Fruit fly (Drosophila melanogaster) whole organism, prepupa: Measurements from ENCODE around the gene CG8300.
A peak's percentile ranks its signal among the peaks of the same experiment; 100 is the strongest.

ENCODE experiments used
- Blimp-1 ChIP-seq: fragments of 200-800 bp; sonication (Bioruptor generic); optimal IDR thresholded peaks from 3 replicates; lab custom pipeline; 2017; ENCODE audit warnings: missing biosample characterization, missing genetic modification characterization, mild to moderate bottlenecking, moderate library complexity, missing genetic modification reagents
- CG10631 ChIP-seq: fragments of 200-800 bp; sonication (Bioruptor generic); optimal IDR thresholded peaks from 2 replicates; lab custom pipeline; 2016; ENCODE audit warnings: missing biosample characterization, missing genetic modification characterization
- CG11294 ChIP-seq: fragments of 200-800 bp; sonication (Bioruptor generic); IDR thresholded peaks from 2 replicates; pipeline ENCODE4 v1.3.6; 2022; ENCODE audit warnings: missing biosample characterization, missing genetic modification characterization
- CG11902 ChIP-seq: fragments of 200-800 bp; sonication (Bioruptor generic); optimal IDR thresholded peaks from 3 replicates; lab custom pipeline; 2016; ENCODE audit warnings: missing biosample characterization, missing genetic modification characterization
- CG15336 ChIP-seq: fragments of 200-800 bp; sonication (Bioruptor generic); IDR thresholded peaks from 2 replicates; pipeline ENCODE4 v1.3.6; 2022; ENCODE audit warnings: missing biosample characterization, missing genetic modification characterization
- CG1621 ChIP-seq: fragments of 200-800 bp; sonication (Bioruptor generic); optimal IDR thresholded peaks from 3 replicates; lab custom pipeline; 2018; ENCODE audit warnings: missing biosample characterization, mild to moderate bottlenecking, missing genetic modification characterization
- CG3032 ChIP-seq: fragments of 200-800 bp; optimal IDR thresholded peaks from 2 replicates; lab custom pipeline; 2019; ENCODE audit warnings: missing biosample characterization, mild to moderate bottlenecking, missing genetic modification characterization, moderate library complexity
- CG31627 ChIP-seq: fragments of 200-800 bp; sonication (Bioruptor generic); optimal IDR thresholded peaks from 3 replicates; lab custom pipeline; 2016; ENCODE audit warnings: missing biosample characterization, missing genetic modification characterization
- CG32006 ChIP-seq: fragments of 200-800 bp; sonication (Bioruptor generic); optimal IDR thresholded peaks from 3 replicates; lab custom pipeline; 2017; ENCODE audit warnings: missing biosample characterization, mild to moderate bottlenecking, missing genetic modification characterization
- CG4318 ChIP-seq: fragments of 200-800 bp; sonication (Bioruptor generic); optimal IDR thresholded peaks from 3 replicates; lab custom pipeline; 2017; ENCODE audit warnings: missing biosample characterization, mild to moderate bottlenecking, missing genetic modification characterization
- CG6163 ChIP-seq: fragments of 200-800 bp; sonication (Bioruptor generic); IDR thresholded peaks from 3 replicates; pipeline ENCODE4 v1.3.6; 2022; ENCODE audit warnings: missing biosample characterization, missing genetic modification characterization
- CG6276 ChIP-seq: fragments of 200-800 bp; sonication (Bioruptor generic); optimal IDR thresholded peaks from 2 replicates; lab custom pipeline; 2017; ENCODE audit warnings: missing biosample characterization, mild to moderate bottlenecking, missing genetic modification characterization
- CG6792 ChIP-seq: fragments of 200-800 bp; sonication (Bioruptor generic); optimal IDR thresholded peaks from 3 replicates; lab custom pipeline; 2016; ENCODE audit warnings: missing biosample characterization, missing genetic modification characterization
- CG6808 ChIP-seq: fragments of 200-800 bp; sonication (Bioruptor generic); optimal IDR thresholded peaks from 3 replicates; lab custom pipeline; 2017; ENCODE audit warnings: missing biosample characterization, missing genetic modification characterization, mild to moderate bottlenecking, moderate library complexity, missing genetic modification reagents
- CG6854 ChIP-seq: fragments of 200-800 bp; sonication (Bioruptor generic); optimal IDR thresholded peaks from 2 replicates; lab custom pipeline; 2017; ENCODE audit warnings: missing biosample characterization, mild to moderate bottlenecking, missing genetic modification characterization
- CG7368 ChIP-seq: fragments of 200-800 bp; sonication (Bioruptor generic); optimal IDR thresholded peaks from 3 replicates; lab custom pipeline; 2016; ENCODE audit warnings: missing biosample characterization, missing genetic modification characterization
- CG8119 ChIP-seq: fragments of 200-800 bp; sonication (Bioruptor generic); IDR thresholded peaks from 3 replicates; pipeline ENCODE4 v1.3.6; 2022; ENCODE audit warnings: missing biosample characterization, missing genetic modification characterization
- CG9139 ChIP-seq: fragments of 200-800 bp; sonication (Bioruptor generic); optimal IDR thresholded peaks from 3 replicates; lab custom pipeline; 2017; ENCODE audit warnings: missing biosample characterization, mild to moderate bottlenecking, missing genetic modification characterization
- Eip75B ChIP-seq: fragments of 200-800 bp; sonication (Bioruptor generic); optimal IDR thresholded peaks from 3 replicates; lab custom pipeline; 2016; ENCODE audit warnings: missing biosample characterization, missing genetic modification characterization
- Eip78C ChIP-seq: fragments of 200-800 bp; sonication (Bioruptor generic); peaks from one replicate; lab custom pipeline; 2016; ENCODE audit warnings: missing biosample characterization, missing genetic modification characterization
- Eip93F ChIP-seq: fragments of 200-800 bp; sonication (Bioruptor generic); optimal IDR thresholded peaks from 2 replicates; lab custom pipeline; 2016; ENCODE audit warnings: missing biosample characterization, mild to moderate bottlenecking, missing genetic modification characterization
- Ets21C ChIP-seq: fragments of 200-800 bp; sonication (Bioruptor generic); optimal IDR thresholded peaks from 3 replicates; lab custom pipeline; 2016; ENCODE audit warnings: missing biosample characterization, missing genetic modification characterization
- Hr38 ChIP-seq: sonication (Bioruptor generic); optimal IDR thresholded peaks from 2 replicates; lab custom pipeline; 2016; ENCODE audit warnings: missing biosample characterization, missing genetic modification characterization
- Hr39 ChIP-seq: fragments of 200-800 bp; sonication (Bioruptor generic); optimal IDR thresholded peaks from 2 replicates; lab custom pipeline; 2016; ENCODE audit warnings: missing biosample characterization, missing genetic modification characterization
- Hr4 ChIP-seq: fragments of 200-800 bp; sonication (Bioruptor generic); optimal IDR thresholded peaks from 3 replicates; lab custom pipeline; 2016; ENCODE audit warnings: missing biosample characterization, missing genetic modification characterization
- OdsH ChIP-seq: fragments of 200-800 bp; sonication (Bioruptor generic); optimal IDR thresholded peaks from 3 replicates; lab custom pipeline; 2016; ENCODE audit warnings: missing biosample characterization, missing genetic modification characterization
- Sox102F ChIP-seq: fragments of 200-800 bp; sonication (Bioruptor generic); optimal IDR thresholded peaks from 2 replicates; lab custom pipeline; 2016; ENCODE audit warnings: missing biosample characterization, mild to moderate bottlenecking, missing genetic modification characterization
- Sox14 ChIP-seq: fragments of 200-800 bp; sonication (Bioruptor generic); optimal IDR thresholded peaks from 3 replicates; lab custom pipeline; 2016; ENCODE audit warnings: missing biosample characterization, missing genetic modification characterization
- Sox15 ChIP-seq: fragments of 200-800 bp; sonication (Bioruptor generic); optimal IDR thresholded peaks from 3 replicates; lab custom pipeline; 2016; ENCODE audit warnings: missing biosample characterization, missing genetic modification characterization
- achi ChIP-seq: fragments of 200-800 bp; sonication (Bioruptor generic); optimal IDR thresholded peaks from 3 replicates; lab custom pipeline; 2016; ENCODE audit warnings: missing biosample characterization, missing genetic modification characterization
- acj6 ChIP-seq: fragments of 200-800 bp; sonication (Bioruptor generic); optimal IDR thresholded peaks from 3 replicates; lab custom pipeline; 2016; ENCODE audit warnings: missing biosample characterization, missing genetic modification characterization
- cyc ChIP-seq: fragments of 200-800 bp; sonication (Bioruptor generic); optimal IDR thresholded peaks from 3 replicates; lab custom pipeline; 2016; ENCODE audit warnings: missing biosample characterization, missing genetic modification characterization
- dac ChIP-seq: fragments of 200-800 bp; sonication (Bioruptor generic); optimal IDR thresholded peaks from 2 replicates; lab custom pipeline; 2017; ENCODE audit warnings: missing biosample characterization, mild to moderate bottlenecking, missing genetic modification characterization
- dsx ChIP-seq: fragments of 200-800 bp; optimal IDR thresholded peaks from 3 replicates; lab custom pipeline; 2019; ENCODE audit warnings: missing biosample characterization, mild to moderate bottlenecking, missing genetic modification characterization, moderate library complexity; ENCODE audit not compliant: poor library complexity, severe bottlenecking
- eg ChIP-seq: fragments of 200-800 bp; sonication (Bioruptor generic); IDR thresholded peaks from 3 replicates; pipeline ENCODE4 v1.3.6; 2022; ENCODE audit warnings: missing biosample characterization, missing genetic modification characterization
- esn ChIP-seq: fragments of 200-800 bp; sonication (Bioruptor generic); optimal IDR thresholded peaks from 2 replicates; lab custom pipeline; 2016; ENCODE audit warnings: missing biosample characterization, mild to moderate bottlenecking, missing genetic modification characterization, moderate library complexity
- fd85E ChIP-seq: fragments of 200-800 bp; sonication (Bioruptor generic); optimal IDR thresholded peaks from 3 replicates; lab custom pipeline; 2016; ENCODE audit warnings: missing biosample characterization, missing genetic modification characterization
- fkh ChIP-seq: fragments of 200-800 bp; sonication (Bioruptor generic); optimal IDR thresholded peaks from 3 replicates; lab custom pipeline; 2017; ENCODE audit warnings: missing biosample characterization, mild to moderate bottlenecking, missing genetic modification characterization, moderate library complexity
- lz ChIP-seq: fragments of 200-800 bp; sonication (Bioruptor generic); optimal IDR thresholded peaks from 3 replicates; lab custom pipeline; 2016; ENCODE audit warnings: missing biosample characterization, missing genetic modification characterization
- net ChIP-seq: fragments of 200-800 bp; sonication (Bioruptor generic); optimal IDR thresholded peaks from 3 replicates; lab custom pipeline; 2016; ENCODE audit warnings: missing biosample characterization, missing genetic modification characterization
- spab ChIP-seq: fragments of 200-800 bp; sonication (Bioruptor generic); optimal IDR thresholded peaks from 2 replicates; lab custom pipeline; 2017; ENCODE audit warnings: missing biosample characterization, mild to moderate bottlenecking, missing genetic modification characterization, missing genetic modification reagents
- ss ChIP-seq, 2 experiments: fragments of 200-800 bp; sonication (Bioruptor generic); optimal IDR thresholded peaks; 2 replicates in 1 of 2; 3 replicates in 1 of 2; lab custom pipeline; 2017 to 2018; ENCODE audit warnings: mild to moderate bottlenecking in 2 of 2, missing biosample characterization in 2 of 2, missing genetic modification characterization in 2 of 2, moderate library complexity in 1 of 2
- svp ChIP-seq: fragments of 200-800 bp; sonication (Bioruptor generic); peaks from one replicate; lab custom pipeline; 2016; ENCODE audit warnings: missing biosample characterization, missing genetic modification characterization
- topi ChIP-seq: fragments of 200-800 bp; sonication (Bioruptor generic); optimal IDR thresholded peaks from 3 replicates; lab custom pipeline; 2016; ENCODE audit warnings: missing biosample characterization, missing genetic modification characterization

The CG8300 gene

DNA sequence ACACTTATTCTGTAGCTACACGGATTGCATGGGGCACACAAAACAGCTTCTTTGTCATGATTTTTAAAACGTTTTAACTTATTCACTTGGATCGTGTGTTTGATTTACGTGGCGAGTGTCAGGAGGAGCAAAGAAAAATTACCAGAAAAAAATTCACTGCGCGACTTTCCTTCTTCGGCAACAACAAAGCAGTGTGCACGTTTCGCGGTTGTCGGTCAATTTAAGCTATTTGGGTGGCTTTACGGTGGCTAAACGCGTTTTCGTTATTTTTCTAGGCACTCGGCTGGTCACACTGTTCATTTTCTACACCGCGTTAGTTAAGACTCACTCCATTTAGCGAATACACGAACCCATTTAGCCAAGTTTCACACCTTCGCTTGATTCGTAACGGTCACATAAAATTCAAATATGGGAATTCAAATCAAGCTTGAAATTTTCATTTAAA, 6.8 kb upstream of the CG8300 start, which contains the start of gene Sxl (continued):
- TF ChIP-seq spab (GFP tag; lab: Kevin White, UChicago) = no peak
- no peak for TF ChIP-seq CG10631 (GFP tag; lab: Kevin White, UChicago)
- TF ChIP-seq Blimp-1 (GFP tag; lab: Kevin White, UChicago) = no peak
- peak; percentile 16 for TF ChIP-seq esn (GFP tag; lab: Kevin White, UChicago)
- no peak for TF ChIP-seq CG32006 (GFP tag; lab: Kevin White, UChicago)
- TF ChIP-seq CG6792 (GFP tag; lab: Kevin White, UChicago) = no peak
- no peak for TF ChIP-seq lz (GFP tag; lab: Kevin White, UChicago)
- peak; percentile 49 for TF ChIP-seq Sox14 (GFP tag; lab: Kevin White, UChicago)

- TF ChIP-seq CG15336 (GFP tag; lab: Robert Waterston, UW) (no peak), CG6163 (GFP tag; lab: Robert Waterston, UW) (0 out of 3 replicates have a peak, but pooled peaks have one; percentile 15), dsx (no peak), CG6854 (GFP tag; lab: Kevin White, UChicago) (no peak), svp (GFP tag; lab: Kevin White, UChicago) (peak; percentile 48), CG3032 (tag; lab: Kevin White, UChicago) (no peak), fkh (no peak), CG6276 (GFP tag; lab: Kevin White, UChicago) (peak; percentile 16), ss (GFP tag; optimal IDR thresholded peaks at IDR 0.05; lab: Kevin White, UChicago) (peak; percentile 78 to 84), CG11902 (GFP tag; lab: Kevin White, UChicago) (no peak), CG8119 (GFP tag; lab: Robert Waterston, UW) (peak; percentile 17; the same call in 1 of the 3 replicates), CG6808 (GFP tag; lab: Kevin White, UChicago) (peak; percentile 59), CG7368 (GFP tag; lab: Kevin White, UChicago) (no peak), Eip78C (GFP tag; lab: Kevin White, UChicago) (peak; percentile 55)
These were observed 4.0 kb upstream of the CG8300 start for dm6 chrX:7100689-7101088.

DNA sequence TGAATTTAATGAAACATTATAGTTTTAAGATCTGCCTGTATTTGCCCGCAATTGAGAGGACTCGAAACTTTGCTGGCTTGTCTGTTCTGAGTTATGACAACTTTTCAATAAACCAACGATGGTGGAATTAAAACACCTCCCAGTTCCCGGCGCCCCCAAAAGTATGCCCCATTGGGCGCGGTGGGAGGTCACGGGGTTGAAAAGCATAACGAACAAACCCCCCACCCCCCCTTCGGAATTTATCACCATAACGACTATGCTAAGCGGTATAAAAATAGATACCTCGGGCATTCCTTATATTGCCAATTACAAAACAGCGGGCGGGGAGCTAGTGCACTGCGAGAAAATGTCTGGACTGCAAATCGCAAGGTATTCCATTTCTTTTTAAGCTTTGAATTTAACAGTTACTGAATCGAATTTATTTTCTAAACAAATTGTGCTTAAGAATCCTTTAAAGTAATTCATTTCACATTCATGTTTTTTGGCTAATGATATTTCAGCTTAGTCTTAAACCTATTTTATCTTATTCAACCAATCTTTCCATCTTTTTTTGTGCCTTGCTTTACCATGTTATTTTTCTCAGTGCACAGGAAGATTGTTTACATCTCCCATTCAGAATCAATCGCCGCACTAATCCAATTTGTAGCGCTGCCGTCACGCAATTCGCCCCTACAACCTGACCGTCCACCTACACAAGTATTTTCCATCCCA, 3.2 kb upstream of the CG8300 start:
- TF ChIP-seq Eip78C (GFP tag; lab: Kevin White, UChicago) = peak; percentile 96
- peak; percentile 98 for TF ChIP-seq svp (GFP tag; lab: Kevin White, UChicago)
- peak; percentile 19 for TF ChIP-seq CG6854 (GFP tag; lab: Kevin White, UChicago)
- peak; percentile 87 for TF ChIP-seq CG4318 (GFP tag; lab: Kevin White, UChicago)
- peak; percentile 47 for TF ChIP-seq Blimp-1 (GFP tag; lab: Kevin White, UChicago)
- TF ChIP-seq dac (GFP tag; lab: Kevin White, UChicago) = peak; percentile 70
- TF ChIP-seq esn (GFP tag; lab: Kevin White, UChicago) = peak; percentile 87
- TF ChIP-seq eg (GFP tag; lab: Robert Waterston, UW) = peak; percentile 81
- TF ChIP-seq CG31627 = peak; percentile 88
- peak; percentile 61 for TF ChIP-seq CG11902 (GFP tag; lab: Kevin White, UChicago)
- TF ChIP-seq acj6 (GFP tag; lab: Kevin White, UChicago) = peak; percentile 90
- no peak for TF ChIP-seq Hr38
- TF ChIP-seq cyc (GFP tag; lab: Kevin White, UChicago) = peak; percentile 60
- peak; percentile 78 for TF ChIP-seq Eip75B (GFP tag; lab: Kevin White, UChicago)
- TF ChIP-seq Hr39 (GFP tag; lab: Kevin White, UChicago) = peak; percentile 89
- TF ChIP-seq CG10631 (GFP tag; lab: Kevin White, UChicago) = peak; percentile 90
- TF ChIP-seq achi (GFP tag; lab: Kevin White, UChicago) = peak; percentile 87
- peak; percentile 82 for TF ChIP-seq CG1621 (tag; lab: Kevin White, UChicago)
- TF ChIP-seq Sox14 (GFP tag; lab: Kevin White, UChicago) = peak; percentile 90
- peak; percentile 79 for TF ChIP-seq topi (GFP tag; lab: Kevin White, UChicago)
- TF ChIP-seq net (GFP tag; lab: Kevin White, UChicago) = peak; percentile 88
- TF ChIP-seq CG6808 (GFP tag; lab: Kevin White, UChicago) = peak; percentile 85
- TF ChIP-seq Eip93F (GFP tag; lab: Kevin White, UChicago) = no peak
- peak; percentile 89 for TF ChIP-seq CG6792 (GFP tag; lab: Kevin White, UChicago)
- peak; percentile 92 for TF ChIP-seq OdsH (GFP tag; lab: Kevin White, UChicago)
- peak; percentile 92 for TF ChIP-seq CG15336 (GFP tag; lab: Robert Waterston, UW)
- peak; percentile 87 to 91 for TF ChIP-seq ss (GFP tag; optimal IDR thresholded peaks at IDR 0.05; lab: Kevin White, UChicago)
- no peak for TF ChIP-seq fd85E (GFP tag; lab: Kevin White, UChicago)
- TF ChIP-seq Hr4 (GFP tag; lab: Kevin White, UChicago) = peak; percentile 79
- peak; percentile 79 for TF ChIP-seq Ets21C
- peak; percentile 77; the same call in 1 of the 2 replicates for TF ChIP-seq CG11294 (GFP tag; lab: Robert Waterston, UW)
- TF ChIP-seq Sox15 (GFP tag; lab: Kevin White, UChicago) = peak; percentile 83
- TF ChIP-seq CG32006 (GFP tag; lab: Kevin White, UChicago) = peak; percentile 94
- peak; percentile 52 for TF ChIP-seq CG9139 (GFP tag; lab: Kevin White, UChicago)
- TF ChIP-seq Sox102F (GFP tag; lab: Kevin White, UChicago) = peak; percentile 81
